Worm (Caenorhabditis elegans): Measurements from ENCODE around the gene mrpl-22.

DNA sequence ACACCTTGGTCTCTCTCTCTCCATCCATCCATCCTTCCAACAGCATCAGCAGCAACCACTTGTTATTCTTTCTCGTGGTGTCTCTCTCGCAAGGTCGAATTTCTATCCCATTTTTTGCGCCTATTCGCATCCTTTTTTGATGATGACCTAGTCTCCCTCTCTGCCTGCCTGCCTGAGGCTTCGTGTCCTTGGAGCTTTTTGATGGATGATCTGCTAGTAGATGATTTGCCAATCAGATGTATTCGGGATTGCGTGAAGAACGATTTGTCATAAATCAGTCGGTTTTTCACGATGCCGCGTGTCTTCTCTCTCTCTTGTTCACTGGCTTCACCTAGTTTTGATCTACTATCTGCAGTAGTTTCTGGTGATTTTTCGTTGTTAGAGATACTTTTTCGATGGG is 46.0 kb downstream of the mrpl-22 start:
- TF ChIP-seq unc-62 (GFP tag; optimal IDR thresholded peaks at IDR 0.05), result no peak
- no peak for TF ChIP-seq nhr-11 (tag; optimal IDR thresholded peaks at IDR 0.05)
- no peak for TF ChIP-seq fos-1 (tag; optimal IDR thresholded peaks at IDR 0.05)
- no peak for TF ChIP-seq ama-1 (optimal IDR thresholded peaks at IDR 0.05)
- no peak for TF ChIP-seq eor-1 (tag; optimal IDR thresholded peaks at IDR 0.05)
- TF ChIP-seq skn-1 (tag; optimal IDR thresholded peaks at IDR 0.05), result no peak

All from whole organism, L3 larva.